Worm (Caenorhabditis elegans) whole organism, young adult: ENCODE results near the gene nhr-143.

Source experiments
- F22D6.2 ChIP-seq: sonication (generic microtip); optimal IDR thresholded peaks from 2 replicates; lab custom pipeline; 2016; ENCODE audit warnings: mild to moderate bottlenecking, missing genetic modification characterization, missing compliant biosample characterization
- F39B2.1 ChIP-seq: fragments of 200-800 bp; sonication (Bioruptor generic); IDR thresholded peaks from 2 replicates; pipeline ENCODE4 v1.3.6; 2022; ENCODE audit warnings: missing genetic modification reagents, missing genetic modification characterization, missing compliant biosample characterization
- F49E8.2 ChIP-seq: sonication (generic microtip); optimal IDR thresholded peaks from 3 replicates; lab custom pipeline; 2017; ENCODE audit warnings: missing genetic modification characterization, mild to moderate bottlenecking, missing compliant biosample characterization, antibody characterized with exemption, moderate library complexity; ENCODE audit not compliant: insufficient read depth
- F55B11.4 ChIP-seq: sonication (generic microtip); optimal IDR thresholded peaks from 2 replicates; lab custom pipeline; 2016; ENCODE audit warnings: missing compliant biosample characterization, missing genetic modification characterization, borderline replicate concordance; ENCODE audit not compliant: insufficient read depth
- T07F8.4 ChIP-seq: sonication (generic microtip); optimal IDR thresholded peaks from 2 replicates; lab custom pipeline; 2016; ENCODE audit warnings: mild to moderate bottlenecking, missing genetic modification characterization, moderate library complexity, missing compliant biosample characterization
- Y56A3A.18 ChIP-seq: fragments of 200-800 bp; sonication (Bioruptor generic); IDR thresholded peaks from 2 replicates; pipeline ENCODE4 v1.3.6; 2022; ENCODE audit warnings: missing genetic modification reagents, missing genetic modification characterization, missing compliant biosample characterization
- Y67H2A.10 ChIP-seq: fragments of 200-800 bp; sonication (Bioruptor generic); conservative IDR thresholded peaks from 2 replicates; pipeline ENCODE4 v1.3.6; 2022; ENCODE audit warnings: missing genetic modification reagents, missing genetic modification characterization, missing compliant biosample characterization
- Y79H2A.3 ChIP-seq: fragments of 200-800 bp; sonication (Bioruptor generic); conservative IDR thresholded peaks from 2 replicates; pipeline ENCODE4 v1.3.6; 2022; ENCODE audit warnings: missing genetic modification reagents, missing genetic modification characterization, missing compliant biosample characterization
- ZK185.1 ChIP-seq: sonication (generic microtip); optimal IDR thresholded peaks from 2 replicates; lab custom pipeline; 2016; ENCODE audit warnings: mild to moderate bottlenecking, missing genetic modification characterization, missing compliant biosample characterization; ENCODE audit not compliant: poor library complexity, severe bottlenecking
- ama-1 ChIP-seq, 3 experiments: fragments of 150-350 bp in 1 of 3; sonication (generic microtip) in 2 of 3; optimal IDR thresholded peaks; 2 replicates each; lab custom pipeline; 2014 to 2018; ENCODE audit warnings: missing biosample characterization in 2 of 3, missing genetic modification characterization in 2 of 3, missing genetic modification reagents in 2 of 3
- bed-1 ChIP-seq: fragments of 200-800 bp; sonication (Bioruptor generic); IDR thresholded peaks from 2 replicates; pipeline ENCODE4 v1.3.6; 2022; ENCODE audit warnings: missing genetic modification reagents, missing genetic modification characterization, missing compliant biosample characterization
- ccch-3 ChIP-seq: fragments of 200-800 bp; sonication (Bioruptor generic); optimal IDR thresholded peaks from 2 replicates; lab custom pipeline; 2018; ENCODE audit warnings: mild to moderate bottlenecking, missing genetic modification characterization, missing compliant biosample characterization
- ceh-40 ChIP-seq: fragments of 200-800 bp; sonication (Bioruptor generic); IDR thresholded peaks from 2 replicates; pipeline ENCODE4 v1.3.6; 2022; ENCODE audit warnings: missing genetic modification characterization, missing compliant biosample characterization
- ceh-58 ChIP-seq: fragments of 200-800 bp; sonication (Bioruptor generic); IDR thresholded peaks from 2 replicates; pipeline ENCODE4 v1.3.6; 2022; ENCODE audit warnings: missing genetic modification characterization, missing compliant biosample characterization
- ceh-91 ChIP-seq: fragments of 200-800 bp; sonication (Bioruptor generic); IDR thresholded peaks from 2 replicates; pipeline ENCODE4 v1.3.6; 2022; ENCODE audit warnings: missing genetic modification reagents, missing genetic modification characterization, missing compliant biosample characterization
- chd-7 ChIP-seq: sonication (generic microtip); optimal IDR thresholded peaks from 2 replicates; lab custom pipeline; 2016; ENCODE audit warnings: mild to moderate bottlenecking, missing genetic modification characterization, moderate library complexity, missing compliant biosample characterization
- ekl-4 ChIP-seq: fragments of 200-800 bp; sonication (Bioruptor generic); IDR thresholded peaks from 2 replicates; pipeline ENCODE4 v1.3.6; 2022; ENCODE audit warnings: missing genetic modification reagents, missing genetic modification characterization, missing compliant biosample characterization
- ets-4 ChIP-seq: fragments of 200-800 bp; sonication (Bioruptor generic); optimal IDR thresholded peaks from 2 replicates; lab custom pipeline; 2018; ENCODE audit warnings: mild to moderate bottlenecking, missing genetic modification characterization, missing compliant biosample characterization
- gei-17 ChIP-seq: fragments of 200-800 bp; sonication (Bioruptor generic); optimal IDR thresholded peaks from 2 replicates; lab custom pipeline; 2018; ENCODE audit warnings: mild to moderate bottlenecking, missing genetic modification characterization, missing compliant biosample characterization
- hmg-20 ChIP-seq: fragments of 200-800 bp; sonication (Bioruptor generic); IDR thresholded peaks from 2 replicates; pipeline ENCODE4 v1.3.6; 2022; ENCODE audit warnings: missing genetic modification reagents, missing genetic modification characterization, missing compliant biosample characterization
- hsf-1 ChIP-seq: fragments of 200-800 bp; sonication (Bioruptor generic); IDR thresholded peaks from 2 replicates; pipeline ENCODE4 v1.3.6; 2022; ENCODE audit warnings: missing genetic modification reagents, missing genetic modification characterization, missing compliant biosample characterization
- let-607 ChIP-seq, 2 experiments: fragments of 200-800 bp in 1 of 2; sonication (Bioruptor generic) in 1 of 2; sonication (generic microtip) in 1 of 2; optimal IDR thresholded peaks; 2 replicates each; lab custom pipeline; 2016 to 2018; ENCODE audit warnings: mild to moderate bottlenecking in 2 of 2, missing compliant biosample characterization in 2 of 2, missing genetic modification characterization in 2 of 2, moderate library complexity in 2 of 2, missing genotype in 1 of 2
- lin-26 ChIP-seq: fragments of 200-800 bp; sonication (Bioruptor generic); IDR thresholded peaks from 2 replicates; pipeline ENCODE4 v1.3.6; 2022; ENCODE audit warnings: missing genetic modification reagents, missing genetic modification characterization, missing compliant biosample characterization
- madf-10 ChIP-seq: sonication (generic microtip); optimal IDR thresholded peaks from 2 replicates; lab custom pipeline; 2016; ENCODE audit warnings: mild to moderate bottlenecking, missing genetic modification characterization, missing compliant biosample characterization
- madf-3 ChIP-seq: fragments of 200-800 bp; sonication (Bioruptor generic); IDR thresholded peaks from 2 replicates; pipeline ENCODE4 v1.3.6; 2022; ENCODE audit warnings: missing genetic modification reagents, missing genetic modification characterization, missing compliant biosample characterization
- madf-8 ChIP-seq: fragments of 200-800 bp; sonication (Bioruptor generic); conservative IDR thresholded peaks from 2 replicates; pipeline ENCODE4 v1.3.6; 2022; ENCODE audit warnings: missing genetic modification reagents, missing genetic modification characterization, missing compliant biosample characterization
- mel-28 ChIP-seq: sonication (generic microtip); optimal IDR thresholded peaks from 2 replicates; lab custom pipeline; 2016; ENCODE audit warnings: borderline replicate concordance, mild to moderate bottlenecking, missing genetic modification characterization, missing compliant biosample characterization
- nfyb-1 ChIP-seq: fragments of 200-800 bp; sonication (Bioruptor generic); IDR thresholded peaks from 2 replicates; pipeline ENCODE4 v1.3.6; 2022; ENCODE audit warnings: missing genetic modification reagents, missing genetic modification characterization, missing compliant biosample characterization
- nhr-80 ChIP-seq: sonication (generic microtip); optimal IDR thresholded peaks from 2 replicates; lab custom pipeline; 2016; ENCODE audit warnings: missing genetic modification characterization, missing compliant biosample characterization
- nhr-90 ChIP-seq: sonication (generic microtip); optimal IDR thresholded peaks from 2 replicates; lab custom pipeline; 2016; ENCODE audit warnings: missing genotype, mild to moderate bottlenecking, missing genetic modification characterization, missing compliant biosample characterization
- pbrm-1 ChIP-seq: fragments of 200-800 bp; sonication (Bioruptor generic); IDR thresholded peaks from 2 replicates; pipeline ENCODE4 v1.3.6; 2022; ENCODE audit warnings: missing genetic modification reagents, missing genetic modification characterization, missing compliant biosample characterization
- rec-8 ChIP-seq, 2 experiments: sonication (generic microtip); optimal IDR thresholded peaks; 2 replicates each; lab custom pipeline; 2016; ENCODE audit warnings: mild to moderate bottlenecking in 2 of 2, missing genetic modification characterization in 2 of 2, missing genetic modification reagents in 2 of 2, missing genotype in 2 of 2, missing biosample characterization in 1 of 2, missing compliant biosample characterization in 1 of 2, moderate library complexity in 1 of 2
- sdz-38 ChIP-seq: sonication (generic microtip); optimal IDR thresholded peaks from 2 replicates; lab custom pipeline; 2016; ENCODE audit warnings: missing genotype, missing genetic modification characterization, missing compliant biosample characterization
- snpc-1.1 ChIP-seq: sonication (generic microtip); optimal IDR thresholded peaks from 2 replicates; lab custom pipeline; 2017; ENCODE audit warnings: missing genetic modification characterization, mild to moderate bottlenecking, missing compliant biosample characterization, antibody characterized with exemption, moderate library complexity, missing genotype, missing genetic modification reagents; ENCODE audit not compliant: insufficient read depth
- somi-1 ChIP-seq: fragments of 200-800 bp; sonication (Bioruptor generic); optimal IDR thresholded peaks from 2 replicates; lab custom pipeline; 2018; ENCODE audit warnings: mild to moderate bottlenecking, missing genetic modification characterization, missing compliant biosample characterization
- sptf-2 ChIP-seq: fragments of 200-800 bp; sonication (Bioruptor generic); optimal IDR thresholded peaks from 2 replicates; lab custom pipeline; 2018; ENCODE audit warnings: mild to moderate bottlenecking, missing genetic modification characterization, missing compliant biosample characterization
- ztf-25 ChIP-seq: fragments of 200-800 bp; sonication (Bioruptor generic); IDR thresholded peaks from 2 replicates; pipeline ENCODE4 v1.3.6; 2022; ENCODE audit warnings: missing genetic modification reagents, missing genetic modification characterization, missing compliant biosample characterization
- ztf-6 ChIP-seq: fragments of 200-800 bp; sonication (Bioruptor generic); IDR thresholded peaks from 2 replicates; pipeline ENCODE4 v1.3.6; 2022; ENCODE audit warnings: missing genetic modification reagents, missing genetic modification characterization, missing compliant biosample characterization

nhr-143 gene

DNA sequence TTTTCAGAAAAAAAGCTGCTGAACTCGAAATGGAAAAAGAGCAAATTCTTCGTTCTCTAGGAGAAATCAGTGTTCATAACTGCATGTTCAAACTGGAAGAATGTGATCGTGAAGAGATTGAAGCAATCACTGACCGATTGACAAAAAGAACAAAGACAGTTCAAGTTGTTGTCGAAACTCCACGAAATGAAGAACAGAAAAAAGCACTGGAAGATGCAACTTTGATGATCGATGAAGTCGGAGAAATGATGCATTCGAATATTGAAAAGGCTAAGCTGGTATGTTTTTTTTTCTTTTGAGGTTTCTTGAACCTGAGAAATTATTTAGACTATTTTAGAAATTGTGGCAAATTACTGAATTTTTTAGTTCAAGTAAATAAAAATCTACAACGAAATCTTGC lies 36.3 kb downstream of the nhr-143 start:
- TF ChIP-seq nhr-90 (tag; lab: Kevin White, UChicago) = no peak
- TF ChIP-seq madf-8 (GFP tag; lab: Robert Waterston, UW) = no peak
- TF ChIP-seq ekl-4 (GFP tag; lab: Robert Waterston, UW) = no peak
- no peak for TF ChIP-seq ztf-25
- TF ChIP-seq ceh-91 (GFP tag; lab: Robert Waterston, UW) = no peak
- TF ChIP-seq pbrm-1 = no peak
- no peak for TF ChIP-seq gei-17 (GFP tag; lab: Kevin White, UChicago)
- TF ChIP-seq F55B11.4 (tag; lab: Kevin White, UChicago) = no peak
- no peak for TF ChIP-seq madf-10
- 0 out of 2 replicates have a peak, but pooled peaks have one; percentile 21 for TF ChIP-seq madf-3 (GFP tag; lab: Robert Waterston, UW)
- TF ChIP-seq Y56A3A.18 (GFP tag; lab: Robert Waterston, UW) = no peak
- no peak for TF ChIP-seq Y79H2A.3 (GFP tag; lab: Robert Waterston, UW)
- TF ChIP-seq hmg-20 (GFP tag; lab: Robert Waterston, UW) = no peak
- peak; percentile 11 for TF ChIP-seq ama-1 (optimal IDR thresholded peaks at IDR 0.05; lab: Kevin White, UChicago)
- TF ChIP-seq ama-1 (GFP tag; optimal IDR thresholded peaks at IDR 0.05; lab: Kevin White, UChicago) = no peak

DNA sequence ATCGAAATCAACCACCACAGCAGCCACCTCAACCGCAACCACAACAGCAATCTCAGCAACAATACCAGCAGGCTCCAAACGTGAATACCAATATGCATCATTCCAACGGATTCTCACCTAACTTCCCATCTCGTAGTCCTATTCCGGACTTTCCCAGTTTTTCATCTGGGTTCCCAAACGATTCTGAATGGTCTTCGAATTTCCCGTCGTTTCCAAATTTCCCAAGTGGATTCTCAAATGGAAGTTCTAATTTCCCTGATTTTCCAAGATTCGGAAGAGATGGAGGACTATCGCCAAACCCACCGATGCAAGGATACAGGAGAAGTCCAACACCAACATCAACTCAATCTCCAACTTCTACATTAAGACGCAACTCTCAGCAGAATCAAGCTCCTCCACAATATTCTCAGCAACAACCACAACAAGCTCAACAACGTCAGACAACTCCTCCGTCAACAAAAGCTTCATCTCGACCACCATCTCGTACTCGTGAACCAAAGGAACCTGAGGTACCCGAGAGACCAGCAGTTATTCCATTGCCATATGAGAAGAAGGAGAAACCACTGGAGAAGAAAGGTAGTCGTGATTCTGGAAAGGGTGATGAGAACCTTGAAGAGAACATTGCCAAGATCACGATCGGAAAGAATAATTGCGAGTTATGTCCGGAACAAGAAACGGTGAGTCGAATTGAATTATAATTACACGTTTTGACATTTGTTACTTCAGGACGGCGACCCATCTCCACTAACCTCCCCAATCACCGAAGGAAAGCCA lies 37.1 kb downstream of the nhr-143 start:
- TF ChIP-seq nhr-90 (tag; lab: Kevin White, UChicago) = no peak
- TF ChIP-seq pbrm-1 = 0 out of 2 replicates have a peak, but pooled peaks have one; percentile 9
- TF ChIP-seq ama-1 (optimal IDR thresholded peaks at IDR 0.05; lab: Kevin White, UChicago) = peak; percentile 65
- no peak for TF ChIP-seq ama-1 (GFP tag; optimal IDR thresholded peaks at IDR 0.05; lab: Kevin White, UChicago)

DNA sequence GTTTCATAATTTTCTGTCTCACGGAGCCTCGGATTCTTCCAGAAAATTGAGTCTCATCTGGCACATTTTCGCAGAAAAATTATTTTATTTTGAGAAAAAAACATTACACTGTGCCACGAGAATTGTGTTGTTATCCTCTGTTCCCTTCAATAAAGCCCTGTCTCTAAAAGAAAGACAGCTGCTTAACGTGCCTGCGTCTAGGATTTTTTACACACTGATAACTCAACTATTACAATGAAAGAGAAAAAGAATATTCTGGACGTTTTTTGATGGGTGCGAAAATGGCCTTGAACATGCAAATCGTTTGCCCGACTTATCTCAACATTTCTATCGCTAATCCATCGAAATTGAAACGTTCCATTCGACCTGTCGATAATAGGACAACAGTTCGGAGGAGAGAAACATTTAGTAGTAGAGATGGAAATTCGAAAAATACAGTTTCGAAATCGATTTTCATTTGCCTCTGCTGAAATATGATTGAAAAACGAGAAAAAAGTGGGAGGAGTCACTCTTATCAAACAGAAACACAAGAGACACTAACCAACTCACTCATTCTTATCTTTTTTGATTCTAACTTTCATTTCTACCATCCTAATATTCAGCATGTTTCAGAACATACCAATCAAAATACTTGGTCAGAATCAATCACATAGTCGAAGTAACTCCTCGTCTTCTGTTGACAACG lies 37.8 kb downstream of the nhr-143 start:
- TF ChIP-seq F39B2.1 (no peak), snpc-1.1 (tag; lab: Kevin White, UChicago) (no peak), mel-28 (tag; lab: Kevin White, UChicago) (no peak), nhr-80 (tag; lab: Kevin White, UChicago) (peak; percentile 29), nfyb-1 (0 out of 2 replicates have a peak, but pooled peaks have one; percentile 16), ceh-40 (0 out of 2 replicates have a peak, but pooled peaks have one; percentile 31), hsf-1 (GFP tag; lab: Robert Waterston, UW) (0 out of 2 replicates have a peak, but pooled peaks have one; percentile 61), chd-7 (tag; lab: Kevin White, UChicago) (no peak), nhr-90 (tag; lab: Kevin White, UChicago) (no peak), rec-8 (tag; optimal IDR thresholded peaks at IDR 0.05; lab: Kevin White, UChicago) (no peak), pbrm-1 (0 out of 2 replicates have a peak, but pooled peaks have one; percentile 28), somi-1 (no peak)

DNA sequence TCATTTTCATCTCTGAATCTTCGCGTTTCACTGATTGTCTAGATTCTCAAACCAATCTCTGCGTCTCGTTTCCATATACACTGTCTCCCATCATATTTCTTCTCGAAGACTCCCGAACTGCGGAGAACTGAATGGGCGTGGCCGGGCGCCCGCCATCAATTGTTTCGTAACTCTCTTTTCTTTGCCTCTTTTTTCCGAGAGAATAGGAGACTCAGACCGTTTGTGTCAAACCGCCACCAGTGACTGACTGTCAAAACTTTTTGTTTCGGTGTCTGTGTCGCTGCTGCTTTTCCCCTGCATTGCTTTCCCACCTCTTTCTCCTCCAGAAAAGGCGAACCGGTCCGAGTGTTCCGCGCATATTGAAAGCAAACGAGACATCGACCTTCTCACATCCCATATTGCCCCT lies 38.6 kb downstream of the nhr-143 start, which contains the start of gene unc-23:
TSS of gene unc-23 (plus strand) at position 176 of the 406 bp plus-strand sequence.
- TF ChIP-seq ztf-6 (GFP tag; lab: Robert Waterston, UW) (no peak), Y67H2A.10 (GFP tag; lab: Robert Waterston, UW) (0 out of 2 replicates have a peak, but pooled peaks have one; percentile 59), ceh-58 (GFP tag; lab: Robert Waterston, UW) (no peak), let-607 (tag; optimal IDR thresholded peaks at IDR 0.05; lab: Kevin White, UChicago) (peak; percentile 40 to 75), F49E8.2 (tag; lab: Kevin White, UChicago) (no peak), ZK185.1 (peak; percentile 71), ets-4 (peak; percentile 69), lin-26 (GFP tag; lab: Robert Waterston, UW) (peak; percentile 64; the same call in 1 of the 2 replicates), T07F8.4 (tag; lab: Kevin White, UChicago) (no peak), F22D6.2 (tag; lab: Kevin White, UChicago) (peak; percentile 60), nhr-80 (tag; lab: Kevin White, UChicago) (peak; percentile 76), bed-1 (no peak), ztf-25 (no peak), pbrm-1 (peak; percentile 75), madf-10 (peak; percentile 86), ccch-3 (no peak), nfyb-1 (peak; percentile 90), sdz-38 (tag; lab: Kevin White, UChicago) (no peak), sptf-2 (GFP tag; lab: Kevin White, UChicago) (no peak)
